ENCODE assay signal across 3 worm cellular contexts in genomic region chrII:5297718-5298117, ce11.
TF ChIP-seq lines count a peak whose summit lies in the region.

No protein-coding gene starts in this region.

TF ChIP-seq in whole organism, L1 larva, 84 proteins besides CTCF, POLR2A, EP300 and RAD21:
- TF ChIP-seq blmp-1 (tag; optimal IDR thresholded peaks at IDR 0.05; lab: Kevin White, UChicago) = peak; percentile 23
- no peak for TF ChIP-seq nhr-19 (GFP tag; conservative IDR thresholded peaks at IDR 0.05; lab: Robert Waterston, UW)
- TF ChIP-seq lin-39 (tag; optimal IDR thresholded peaks at IDR 0.05; lab: Kevin White, UChicago) = no peak
- TF ChIP-seq nhr-47 (tag; optimal IDR thresholded peaks at IDR 0.05; lab: Kevin White, UChicago) = no peak
- TF ChIP-seq lin-14 (GFP tag; optimal IDR thresholded peaks at IDR 0.05; lab: Kevin White, UChicago) = peak; percentile 2

TF ChIP-seq in whole organism, L2 larva, 48 proteins besides CTCF, POLR2A, EP300 and RAD21:
- TF ChIP-seq ceh-16 (tag; optimal IDR thresholded peaks at IDR 0.05; lab: Kevin White, UChicago) (peak; percentile 63), aly-2 (tag; optimal IDR thresholded peaks at IDR 0.05; lab: Kevin White, UChicago) (no peak), Y55F3AM.14 (GFP tag; optimal IDR thresholded peaks at IDR 0.05; lab: Kevin White, UChicago) (no peak)

TF ChIP-seq in whole organism, L3 larva, 47 proteins besides CTCF, POLR2A, EP300 and RAD21:
- no peak for TF ChIP-seq fos-1 (tag; optimal IDR thresholded peaks at IDR 0.05; lab: Kevin White, UChicago)
- TF ChIP-seq nhr-25 (tag; optimal IDR thresholded peaks at IDR 0.05; lab: Kevin White, UChicago) = peak; percentile 4
- peak; percentile 71 for TF ChIP-seq elt-1 (tag; optimal IDR thresholded peaks at IDR 0.05; lab: Kevin White, UChicago)

Comparison
In these comparisons a context has a peak if more than half of its experiments do, and no peak if none do; other contexts are left out.
1. Of the 22 proteins assayed by ChIP-seq in both whole organism, L1 larva and whole organism, L2 larva: peak only in whole organism, L1 larva: blmp-1; only in whole organism, L2 larva: none; in both: none; in neither: 21.